Fruit fly (Drosophila melanogaster) whole organism, embryonic: ENCODE results near the gene rost.

ENCODE experiments used
- Abd-B ChIP-seq: fragments of 200-800 bp; sonication (Bioruptor generic); optimal IDR thresholded peaks from 2 replicates; lab custom pipeline; 2018; ENCODE audit warnings: missing biosample characterization, mild to moderate bottlenecking, missing genetic modification characterization, moderate library complexity
- Atf-2 ChIP-seq: fragments of 200-800 bp; sonication (Bioruptor generic); optimal IDR thresholded peaks from 2 replicates; lab custom pipeline; 2016; ENCODE audit warnings: missing biosample characterization, missing genetic modification characterization
- CG10267 ChIP-seq: fragments of 200-800 bp; sonication (Bioruptor generic); optimal IDR thresholded peaks from 2 replicates; lab custom pipeline; 2018; ENCODE audit warnings: missing biosample characterization, mild to moderate bottlenecking, missing genetic modification characterization, moderate library complexity
- CG10274 ChIP-seq: fragments of 200-800 bp; sonication (Bioruptor generic); optimal IDR thresholded peaks from 3 replicates; lab custom pipeline; 2017; ENCODE audit warnings: missing biosample characterization, mild to moderate bottlenecking, missing genetic modification characterization
- CG10431 ChIP-seq: fragments of 200-800 bp; sonication (Bioruptor generic); optimal IDR thresholded peaks from 3 replicates; lab custom pipeline; 2018; ENCODE audit warnings: missing biosample characterization, mild to moderate bottlenecking, missing genetic modification characterization
- CG11696 ChIP-seq: fragments of 200-800 bp; sonication (Bioruptor generic); IDR thresholded peaks from 2 replicates; pipeline ENCODE4 v1.3.6; 2022; ENCODE audit warnings: missing biosample characterization, missing genetic modification characterization
- CG13624 ChIP-seq: fragments of 200-800 bp; sonication (Bioruptor generic); optimal IDR thresholded peaks from 2 replicates; lab custom pipeline; 2016; ENCODE audit warnings: missing biosample characterization, missing genetic modification characterization
- CG14965 ChIP-seq: fragments of 200-800 bp; sonication (Bioruptor generic); optimal IDR thresholded peaks from 2 replicates; lab custom pipeline; 2016; ENCODE audit warnings: missing biosample characterization, missing genetic modification characterization, borderline replicate concordance
- CG15479 ChIP-seq: fragments of 200-800 bp; sonication (Bioruptor generic); optimal IDR thresholded peaks from 3 replicates; lab custom pipeline; 2019; ENCODE audit warnings: missing biosample characterization, mild to moderate bottlenecking, missing genetic modification characterization, moderate library complexity
- CG2116 ChIP-seq: fragments of 200-800 bp; sonication (Bioruptor generic); optimal IDR thresholded peaks from 3 replicates; lab custom pipeline; 2018; ENCODE audit warnings: missing biosample characterization, mild to moderate bottlenecking, missing genetic modification characterization
- CG2875 ChIP-seq: fragments of 200-800 bp; sonication (Bioruptor generic); optimal IDR thresholded peaks from 2 replicates; lab custom pipeline; 2017; ENCODE audit warnings: missing biosample characterization, mild to moderate bottlenecking, missing genetic modification characterization, missing genetic modification reagents
- CG30403 ChIP-seq: fragments of 200-800 bp; sonication (Bioruptor generic); optimal IDR thresholded peaks from 3 replicates; lab custom pipeline; 2016; ENCODE audit warnings: missing biosample characterization, missing genetic modification characterization
- CG34224 ChIP-seq: fragments of 200-800 bp; sonication (Bioruptor generic); IDR thresholded peaks from 3 replicates; pipeline ENCODE4 v1.3.6; 2022; ENCODE audit warnings: missing biosample characterization, missing genetic modification characterization; ENCODE audit not compliant: partially characterized antibody
- CG34422 ChIP-seq: fragments of 200-800 bp; sonication (Bioruptor generic); IDR thresholded peaks from 3 replicates; pipeline ENCODE4 v1.3.6; 2022; ENCODE audit warnings: missing biosample characterization, missing genetic modification characterization
- CG3726 ChIP-seq: fragments of 200-800 bp; sonication (Bioruptor generic); IDR thresholded peaks from 3 replicates; pipeline ENCODE4, ENCODE4 v1.3.6; 2022; ENCODE audit warnings: missing biosample characterization, missing genetic modification characterization
- CG42726 ChIP-seq: fragments of 200-800 bp; sonication (Bioruptor generic); IDR thresholded peaks from 2 replicates; pipeline ENCODE4 v1.3.6; 2022; ENCODE audit warnings: missing biosample characterization, missing genetic modification characterization; ENCODE audit not compliant: partially characterized antibody
- CG4360 ChIP-seq: fragments of 200-800 bp; sonication (Bioruptor generic); IDR thresholded peaks from 2 replicates; pipeline ENCODE4 v1.3.6; 2022; ENCODE audit warnings: missing biosample characterization, missing genetic modification characterization
- CG4854 ChIP-seq: fragments of 200-800 bp; sonication (Bioruptor generic); optimal IDR thresholded peaks from 2 replicates; lab custom pipeline; 2016; ENCODE audit warnings: missing biosample characterization, missing genetic modification characterization, inconsistent platforms
- CG6791 ChIP-seq: fragments of 200-800 bp; sonication (Bioruptor generic); IDR thresholded peaks from 3 replicates; pipeline ENCODE4 v1.3.6; 2022; ENCODE audit warnings: missing biosample characterization, missing genetic modification characterization; ENCODE audit not compliant: partially characterized antibody
- CG7556 ChIP-seq: fragments of 200-800 bp; sonication (Bioruptor generic); optimal IDR thresholded peaks from 2 replicates; lab custom pipeline; 2017; ENCODE audit warnings: missing biosample characterization, mild to moderate bottlenecking, missing genetic modification characterization
- CG7928 ChIP-seq: fragments of 200-800 bp; sonication (Bioruptor generic); optimal IDR thresholded peaks from 2 replicates; lab custom pipeline; 2017; ENCODE audit warnings: missing biosample characterization, mild to moderate bottlenecking, missing genetic modification characterization
- CG8290 ChIP-seq, 3 experiments: fragments of 200-800 bp; sonication (Bioruptor generic); optimal IDR thresholded peaks; 2 replicates each; lab custom pipeline; 2016 to 2019; ENCODE audit warnings: missing biosample characterization in 3 of 3, missing genetic modification characterization in 3 of 3, mild to moderate bottlenecking in 2 of 3, moderate library complexity in 1 of 3
- CrebB ChIP-seq: fragments of 200-800 bp; sonication (Bioruptor generic); optimal IDR thresholded peaks from 3 replicates; lab custom pipeline; 2018; ENCODE audit warnings: missing biosample characterization, mild to moderate bottlenecking, missing genetic modification characterization
- Dfd ChIP-seq, 2 experiments: fragments of >200 bp; optimal IDR thresholded peaks; 2 replicates each; lab custom pipeline; 2017; ENCODE audit warnings: missing biosample characterization in 2 of 2, missing genetic modification characterization in 2 of 2
- Dref ChIP-seq: fragments of 200-800 bp; sonication (Bioruptor generic); IDR thresholded peaks from 2 replicates; pipeline ENCODE4 v1.3.6; 2022; ENCODE audit warnings: missing biosample characterization, missing genetic modification characterization
- E2f1 ChIP-seq: fragments of 200-800 bp; sonication (Bioruptor generic); IDR thresholded peaks from 2 replicates; pipeline ENCODE4 v1.3.6; 2022; ENCODE audit warnings: missing biosample characterization, missing genetic modification characterization
- ERR ChIP-seq: fragments of 200-800 bp; sonication (Bioruptor generic); optimal IDR thresholded peaks from 2 replicates; lab custom pipeline; 2016; ENCODE audit warnings: missing biosample characterization, missing genetic modification characterization
- Hand ChIP-seq: fragments of 200-800 bp; sonication (Bioruptor generic); optimal IDR thresholded peaks from 2 replicates; lab custom pipeline; 2017; ENCODE audit warnings: mild to moderate bottlenecking, missing biosample characterization, missing genetic modification reagents, missing genetic modification characterization
- Hr78 ChIP-seq, 2 experiments: fragments of 200-800 bp in 1 of 2; fragments of >200 bp in 1 of 2; sonication (Bioruptor generic) in 1 of 2; optimal IDR thresholded peaks; 2 replicates each; lab custom pipeline; 2017 to 2019; ENCODE audit warnings: missing biosample characterization in 2 of 2, missing genetic modification characterization in 2 of 2, mild to moderate bottlenecking in 1 of 2, moderate library complexity in 1 of 2
- Jarid2 ChIP-seq: fragments of 200-800 bp; sonication (Bioruptor generic); optimal IDR thresholded peaks from 3 replicates; lab custom pipeline; 2017; ENCODE audit warnings: mild to moderate bottlenecking, missing biosample characterization, missing genetic modification reagents, missing genetic modification characterization
- Lim3 ChIP-seq: fragments of 200-800 bp; sonication (Bioruptor generic); IDR thresholded peaks from 2 replicates; pipeline ENCODE4 v1.3.6; 2022; ENCODE audit warnings: missing biosample characterization, missing genetic modification characterization
- NC2α ChIP-seq: fragments of 200-800 bp; sonication (Bioruptor generic); optimal IDR thresholded peaks from 2 replicates; lab custom pipeline; 2016; ENCODE audit warnings: missing biosample characterization, missing genetic modification characterization
- Oaz ChIP-seq: fragments of 200-800 bp; sonication (Bioruptor generic); IDR thresholded peaks from 2 replicates; pipeline ENCODE4 v1.3.6; 2022; ENCODE audit warnings: missing biosample characterization, missing genetic modification characterization
- Ravus ChIP-seq: fragments of 200-800 bp; sonication (Bioruptor generic); IDR thresholded peaks from 2 replicates; pipeline ENCODE4 v1.3.6; 2022; ENCODE audit warnings: missing biosample characterization, missing genetic modification characterization
- Ssrp ChIP-seq: fragments of 200-800 bp; sonication (Bioruptor generic); optimal IDR thresholded peaks from 2 replicates; lab custom pipeline; 2018; ENCODE audit warnings: missing biosample characterization, mild to moderate bottlenecking, missing genetic modification characterization, moderate library complexity
- Stat92E ChIP-seq, 3 experiments: fragments of >200 bp in 2 of 3; fragments of 200-800 bp in 1 of 3; sonication (Bioruptor generic) in 1 of 3; optimal IDR thresholded peaks; 2 replicates each; lab custom pipeline; 2017 to 2019; ENCODE audit warnings: missing biosample characterization in 3 of 3, missing genetic modification characterization in 3 of 3, mild to moderate bottlenecking in 1 of 3, moderate library complexity in 1 of 3
- Usf ChIP-seq: fragments of 200-800 bp; sonication (Bioruptor generic); optimal IDR thresholded peaks from 2 replicates; lab custom pipeline; 2017; ENCODE audit warnings: missing genotype, missing biosample characterization, missing genetic modification characterization
- bigmax ChIP-seq: fragments of 200-800 bp; sonication (Bioruptor generic); optimal IDR thresholded peaks from 2 replicates; lab custom pipeline; 2018; ENCODE audit warnings: missing biosample characterization, mild to moderate bottlenecking, missing genetic modification characterization
- croc ChIP-seq: fragments of 200-800 bp; sonication (Bioruptor generic); conservative IDR thresholded peaks from 3 replicates; pipeline ENCODE4 v1.3.6; 2022; ENCODE audit warnings: missing biosample characterization, missing genetic modification characterization
- danr ChIP-seq: fragments of 200-800 bp; sonication (Bioruptor generic); IDR thresholded peaks from 2 replicates; pipeline ENCODE4 v1.3.6; 2022; ENCODE audit warnings: missing biosample characterization, missing genetic modification characterization
- ken ChIP-seq: fragments of 200-800 bp; sonication (Bioruptor generic); IDR thresholded peaks from 3 replicates; pipeline ENCODE4 v1.3.6; 2022; ENCODE audit warnings: missing biosample characterization, missing genetic modification characterization
- klu ChIP-seq: fragments of 200-800 bp; sonication (Bioruptor generic); IDR thresholded peaks from 2 replicates; pipeline ENCODE4 v1.3.6; 2022; ENCODE audit warnings: missing biosample characterization, missing genetic modification characterization
- nmo ChIP-seq: fragments of 200-800 bp; sonication (Bioruptor generic); optimal IDR thresholded peaks from 2 replicates; lab custom pipeline; 2018; ENCODE audit warnings: missing biosample characterization, mild to moderate bottlenecking, missing genetic modification characterization, moderate library complexity
- pan ChIP-seq, 4 experiments: fragments of >200 bp in 3 of 4; fragments of 200-800 bp in 1 of 4; sonication (Bioruptor generic) in 1 of 4; optimal IDR thresholded peaks in 3 of 4; IDR thresholded peaks in 1 of 4; 2 replicates each; pipeline versions ENCODE4 v1.3.6 to Lab custom; 2017 to 2022; ENCODE audit warnings: missing biosample characterization in 2 of 4, missing genetic modification characterization in 2 of 4, mixed read lengths in 1 of 4
- row ChIP-seq: fragments of 200-800 bp; sonication (Bioruptor generic); IDR thresholded peaks from 3 replicates; pipeline ENCODE4 v1.3.6; 2022; ENCODE audit warnings: missing biosample characterization, missing genetic modification characterization
- run ChIP-seq: fragments of 200-800 bp; sonication (Bioruptor generic); optimal IDR thresholded peaks from 3 replicates; lab custom pipeline; 2018; ENCODE audit warnings: missing biosample characterization, mild to moderate bottlenecking, missing genetic modification characterization
- vvl ChIP-seq: fragments of 200-800 bp; sonication (Bioruptor generic); IDR thresholded peaks from 2 replicates; pipeline ENCODE4 v1.3.6; 2022; ENCODE audit warnings: missing biosample characterization, missing genetic modification characterization

rost gene

dm6 chr2L:8984614-8985318, 4.6 kb downstream of the rost start, which contains the start of gene CG13101 (continued):
- TF ChIP-seq CG2875 (GFP tag; lab: Kevin White, UChicago) (peak; percentile 89), CG42726 (GFP tag; lab: Robert Waterston, UW) (no peak), CG34224 (0 out of 3 replicates have a peak, but pooled peaks have one; percentile 9), CG15479 (GFP tag; lab: Kevin White, UChicago) (peak; percentile 1), Dfd (GFP tag; optimal IDR thresholded peaks at IDR 0.05; lab: Kevin White, UChicago) (no peak), row (peak; percentile 96), CG13624 (peak; percentile 88), CG4360 (GFP tag; lab: Robert Waterston, UW) (peak; percentile 62), Ssrp (peak; percentile 87), Ravus (GFP tag; lab: Robert Waterston, UW) (peak; percentile 84), CG30403 (GFP tag; lab: Kevin White, UChicago) (peak; percentile 94), Hand (GFP tag; lab: Kevin White, UChicago) (peak; percentile 74), ERR (GFP tag; lab: Kevin White, UChicago) (peak; percentile 74), vvl (peak; percentile 98), Lim3 (GFP tag; lab: Robert Waterston, UW) (0 out of 2 replicates have a peak, but pooled peaks have one; percentile 46), Usf (GFP tag; lab: Kevin White, UChicago) (peak; percentile 61), pan (optimal IDR thresholded peaks at IDR 0.05; lab: Kevin White, UChicago) (no peak), pan (GFP tag; optimal IDR thresholded peaks at IDR 0.05 in 1 of 2, IDR thresholded peaks at IDR 0.05 in 1 of 2) (peak in 1 of 2 experiments; percentile 98), nmo (GFP tag; lab: Kevin White, UChicago) (peak; percentile 95), CG7556 (GFP tag; lab: Kevin White, UChicago) (peak; percentile 95), CG14965 (GFP tag; lab: Kevin White, UChicago) (no peak), Dref (no peak), CG6791 (GFP tag; lab: Robert Waterston, UW) (no peak), CG10274 (GFP tag; lab: Kevin White, UChicago) (peak; percentile 55), NC2α (peak; percentile 67), CrebB (peak; percentile 91), Hr78 (GFP tag; optimal IDR thresholded peaks at IDR 0.05; lab: Kevin White, UChicago) (peak in 1 of 2 experiments; percentile 72), croc (GFP tag; lab: Robert Waterston, UW) (peak; percentile 83), E2f1 (GFP tag; lab: Robert Waterston, UW) (peak; percentile 95), run (peak; percentile 85), CG2116 (GFP tag; lab: Kevin White, UChicago) (peak; percentile 72), Jarid2 (GFP tag; lab: Kevin White, UChicago) (peak; percentile 78), Stat92E (GFP tag; optimal IDR thresholded peaks at IDR 0.05; lab: Kevin White, UChicago) (peak in 1 of 3 experiments; percentile 83), CG34422 (GFP tag; lab: Robert Waterston, UW) (peak; percentile 95; the same call in 2 of the 3 replicates), ken (GFP tag; lab: Robert Waterston, UW) (no peak; the same call in 1 of the 3 replicates), CG10267 (tag; lab: Kevin White, UChicago) (peak; percentile 89), CG8290 (GFP tag; optimal IDR thresholded peaks at IDR 0.05; lab: Kevin White, UChicago) (peak; percentile 68), CG8290 (tag; optimal IDR thresholded peaks at IDR 0.05; lab: Kevin White, UChicago) (peak in 1 of 2 experiments; percentile 70), Oaz (peak; percentile 87), CG10431 (peak; percentile 55), Abd-B (GFP tag; lab: Kevin White, UChicago) (peak; percentile 86), Atf-2 (peak; percentile 83), klu (GFP tag; lab: Robert Waterston, UW) (peak; percentile 93), danr (GFP tag; lab: Robert Waterston, UW) (peak; percentile 85), CG4854 (GFP tag; lab: Kevin White, UChicago) (peak; percentile 79), CG3726 (GFP tag; lab: Robert Waterston, UW) (no peak; the same call in 2 of the 3 replicates), bigmax (no peak), CG7928 (peak; percentile 59), CG11696 (peak; percentile 89)
